Fruit fly (Drosophila melanogaster): Measurements from ENCODE around the gene Ski6.

The Ski6 gene

dm6 chr2L:13176701-13177249 is 45.5 kb downstream of the Ski6 start, which contains the start of the genes Sfmbt and CG5439 (continued):
- TF ChIP-seq Opbp (GFP tag; IDR thresholded peaks at IDR 0.05; ENCODE audit: partially characterized antibody) (peak; percentile 66; the same call in 2 of the 3 replicates), croc (GFP tag; conservative IDR thresholded peaks at IDR 0.05) (peak; percentile 61), CG17359 (tag; optimal IDR thresholded peaks at IDR 0.05) (no peak), Hmr (GFP tag; optimal IDR thresholded peaks at IDR 0.05) (no peak), mld (GFP tag; IDR thresholded peaks at IDR 0.05; ENCODE audit: partially characterized antibody) (0 out of 3 replicates have a peak, but pooled peaks have one; percentile 38), prd (optimal IDR thresholded peaks at IDR 0.05) (no peak), prd (GFP tag; IDR thresholded peaks at IDR 0.05) (peak; percentile 80), chn (GFP tag; optimal IDR thresholded peaks at IDR 0.05) (peak; percentile 71), Vsx1 (GFP tag; optimal IDR thresholded peaks at IDR 0.05) (no peak), CG15479 (GFP tag; optimal IDR thresholded peaks at IDR 0.05) (peak; percentile 97), CTCF (GFP tag; optimal IDR thresholded peaks at IDR 0.05) (peak; percentile 10), CG2120 (GFP tag; optimal IDR thresholded peaks at IDR 0.05) (peak; percentile 92), Antp (GFP tag; optimal IDR thresholded peaks at IDR 0.05) (peak; percentile 86), insv (GFP tag; optimal IDR thresholded peaks at IDR 0.05) (peak in 1 of 2 experiments; percentile 53), CG12104 (GFP tag; optimal IDR thresholded peaks at IDR 0.05) (peak; percentile 69), Sry-δ (GFP tag; optimal IDR thresholded peaks at IDR 0.05) (peak; percentile 68), CG13624 (GFP tag; optimal IDR thresholded peaks at IDR 0.05) (peak; percentile 82), CG4424 (GFP tag; optimal IDR thresholded peaks at IDR 0.05) (peak; percentile 83), CG12236 (GFP tag; optimal IDR thresholded peaks at IDR 0.05) (peak; percentile 25), CG11723 (GFP tag; optimal IDR thresholded peaks at IDR 0.05) (no peak), az2 (GFP tag; optimal IDR thresholded peaks at IDR 0.05) (peak; percentile 71), CG7786 (GFP tag; optimal IDR thresholded peaks at IDR 0.05) (peak; percentile 77), MBD-R2 (GFP tag; IDR thresholded peaks at IDR 0.05) (peak; percentile 80), Med (GFP tag) (peak; percentile 96), vvl (GFP tag; IDR thresholded peaks at IDR 0.05) (peak; percentile 31; the same call in 1 of the 2 replicates), CG7928 (GFP tag; optimal IDR thresholded peaks at IDR 0.05) (peak; percentile 100), gfzf (GFP tag; optimal IDR thresholded peaks at IDR 0.05) (peak; percentile 60), ase (GFP tag; IDR thresholded peaks at IDR 0.05) (0 out of 3 replicates have a peak, but pooled peaks have one; percentile 45), Dref (GFP tag; IDR thresholded peaks at IDR 0.05) (peak; percentile 81), B-H1 (GFP tag; IDR thresholded peaks at IDR 0.05) (peak; percentile 32; the same call in 2 of the 3 replicates), CG2712 (tag; optimal IDR thresholded peaks at IDR 0.05) (peak; percentile 82), CG43689 (GFP tag; IDR thresholded peaks at IDR 0.05) (no peak), nerfin-1 (tag; optimal IDR thresholded peaks at IDR 0.05) (peak; percentile 60), btn (GFP tag; optimal IDR thresholded peaks at IDR 0.05) (peak; percentile 19), CG3838 (GFP tag; optimal IDR thresholded peaks at IDR 0.05) (peak; percentile 26), CG17328 (GFP tag; IDR thresholded peaks at IDR 0.05) (no peak), CG12155 (GFP tag; optimal IDR thresholded peaks at IDR 0.05) (peak; percentile 81), knrl (GFP tag; IDR thresholded peaks at IDR 0.05; ENCODE audit: partially characterized antibody) (peak; percentile 62), Ets65A (GFP tag) (peak; percentile 98), CG13424 (tag; optimal IDR thresholded peaks at IDR 0.05) (peak; percentile 81), cas (GFP tag; IDR thresholded peaks at IDR 0.05) (peak; percentile 44; the same call in 1 of the 2 replicates), Chrac-16 (GFP tag; optimal IDR thresholded peaks at IDR 0.05) (peak; percentile 76), CG2199 (GFP tag; IDR thresholded peaks at IDR 0.05) (no peak), CG33557 (GFP tag; optimal IDR thresholded peaks at IDR 0.05) (peak; percentile 62), Ptx1 (GFP tag; IDR thresholded peaks at IDR 0.05) (peak; percentile 67), twi (tag; optimal IDR thresholded peaks at IDR 0.05) (peak; percentile 50), CG6683 (GFP tag; optimal IDR thresholded peaks at IDR 0.05) (peak; percentile 2), CG15514 (GFP tag; optimal IDR thresholded peaks at IDR 0.05) (peak; percentile 62), gsb-n (tag; optimal IDR thresholded peaks at IDR 0.05) (no peak), Pdp1 (GFP tag; optimal IDR thresholded peaks at IDR 0.05) (peak; percentile 57 to 77), lmd (GFP tag; IDR thresholded peaks at IDR 0.05) (peak; percentile 75)

All from whole organism, embryonic.